Fruit fly (Drosophila melanogaster) whole organism, prepupa: ENCODE results near the gene Miro.
A peak's percentile ranks its signal among the peaks of the same experiment; 100 is the strongest.

ENCODE experiments used
- Blimp-1 ChIP-seq: fragments of 200-800 bp; sonication (Bioruptor generic); optimal IDR thresholded peaks from 3 replicates; lab custom pipeline; 2017; ENCODE audit warnings: missing biosample characterization, missing genetic modification characterization, mild to moderate bottlenecking, moderate library complexity, missing genetic modification reagents
- CG10669 ChIP-seq: fragments of 200-800 bp; sonication (Bioruptor generic); optimal IDR thresholded peaks from 3 replicates; lab custom pipeline; 2018; ENCODE audit warnings: missing biosample characterization, mild to moderate bottlenecking, missing genetic modification characterization, moderate library complexity
- CG6808 ChIP-seq: fragments of 200-800 bp; sonication (Bioruptor generic); optimal IDR thresholded peaks from 3 replicates; lab custom pipeline; 2017; ENCODE audit warnings: missing biosample characterization, missing genetic modification characterization, mild to moderate bottlenecking, moderate library complexity, missing genetic modification reagents
- CG6854 ChIP-seq: fragments of 200-800 bp; sonication (Bioruptor generic); optimal IDR thresholded peaks from 2 replicates; lab custom pipeline; 2017; ENCODE audit warnings: missing biosample characterization, mild to moderate bottlenecking, missing genetic modification characterization
- Hr39 ChIP-seq: fragments of 200-800 bp; sonication (Bioruptor generic); optimal IDR thresholded peaks from 2 replicates; lab custom pipeline; 2016; ENCODE audit warnings: missing biosample characterization, missing genetic modification characterization
- fd85E ChIP-seq: fragments of 200-800 bp; sonication (Bioruptor generic); optimal IDR thresholded peaks from 3 replicates; lab custom pipeline; 2016; ENCODE audit warnings: missing biosample characterization, missing genetic modification characterization
- svp ChIP-seq: fragments of 200-800 bp; sonication (Bioruptor generic); peaks from one replicate; lab custom pipeline; 2016; ENCODE audit warnings: missing biosample characterization, missing genetic modification characterization

DNA sequence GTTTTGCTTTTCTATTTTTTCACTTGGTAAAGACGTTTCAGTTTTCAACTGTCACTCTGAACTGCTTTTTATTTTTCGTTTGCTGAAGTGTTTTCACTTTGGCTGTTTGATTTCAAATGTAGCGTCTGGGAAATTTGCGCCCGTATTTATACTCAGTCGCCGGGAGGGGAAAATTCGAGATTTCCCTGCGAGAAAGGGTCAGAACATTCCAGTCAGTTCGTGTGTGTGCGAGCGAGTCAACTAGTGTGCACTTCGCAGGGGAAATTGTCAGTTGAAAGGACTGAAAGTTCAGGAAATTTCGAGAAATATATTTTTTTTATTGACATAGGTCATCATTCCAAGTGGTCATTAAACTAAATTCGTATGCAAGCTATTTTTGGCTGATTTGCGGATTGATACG is 18.5 kb upstream of the Miro start, which contains the start of gene Hsp68:
- TF ChIP-seq Blimp-1 (GFP tag; lab: Kevin White, UChicago) (no peak), svp (GFP tag; lab: Kevin White, UChicago) (peak; percentile 87), CG6808 (peak; percentile 43), Hr39 (GFP tag; lab: Kevin White, UChicago) (no peak), CG10669 (GFP tag; lab: Kevin White, UChicago) (no peak), fd85E (GFP tag; lab: Kevin White, UChicago) (no peak), CG6854 (GFP tag; lab: Kevin White, UChicago) (peak; percentile 68)
